Worm (Caenorhabditis elegans) whole organism, L1 larva: Measurements from ENCODE around the gene nra-1.

Source experiments
- ceh-82 ChIP-seq, 3 experiments: fragments of 150-350 bp in 1 of 3; sonication (generic microtip) in 2 of 3; optimal IDR thresholded peaks; 2 replicates each; lab custom pipeline; 2014 to 2017; ENCODE audit warnings: missing biosample characterization in 3 of 3, missing genetic modification characterization in 3 of 3
- egl-27 ChIP-seq, 2 experiments: fragments of 150-350 bp in 1 of 2; sonication (generic microtip); optimal IDR thresholded peaks; 3 replicates each; lab custom pipeline; 2017 to 2018; ENCODE audit warnings: missing biosample characterization in 2 of 2, missing genetic modification characterization in 2 of 2, missing genetic modification reagents in 2 of 2
- fos-1 ChIP-seq: fragments of 150-350 bp; optimal IDR thresholded peaks from 2 replicates; lab custom pipeline; 2014; ENCODE audit warnings: missing biosample characterization, missing genetic modification characterization
- jun-1 ChIP-seq: fragments of 150-350 bp; optimal IDR thresholded peaks from 2 replicates; lab custom pipeline; 2014; ENCODE audit warnings: missing biosample characterization, missing genetic modification reagents, missing genetic modification characterization
- lsy-2 ChIP-seq, 2 experiments: fragments of 150-350 bp; optimal IDR thresholded peaks; 2 replicates each; lab custom pipeline; 2014; ENCODE audit warnings: missing biosample characterization in 2 of 2, missing genetic modification characterization in 2 of 2
- mdl-1 ChIP-seq, 2 experiments: fragments of 150-350 bp; optimal IDR thresholded peaks; 2 replicates each; lab custom pipeline; 2014 to 2017; ENCODE audit warnings: missing biosample characterization in 2 of 2, missing genetic modification characterization in 2 of 2, inconsistent platforms in 1 of 2
- nhr-28 ChIP-seq: fragments of 150-350 bp; optimal IDR thresholded peaks from 2 replicates; lab custom pipeline; 2014; ENCODE audit warnings: missing biosample characterization, missing genetic modification characterization
- nhr-71 ChIP-seq: sonication (generic microtip); optimal IDR thresholded peaks from 2 replicates; lab custom pipeline; 2016; ENCODE audit warnings: mild to moderate bottlenecking, missing genetic modification characterization, moderate library complexity, missing compliant biosample characterization
- sox-4 ChIP-seq: sonication (generic microtip); optimal IDR thresholded peaks from 2 replicates; lab custom pipeline; 2016; ENCODE audit warnings: missing genetic modification characterization, missing compliant biosample characterization
- swsn-7 ChIP-seq: sonication (generic microtip); optimal IDR thresholded peaks from 2 replicates; lab custom pipeline; 2016; ENCODE audit warnings: missing genetic modification characterization, missing compliant biosample characterization
- unc-30 ChIP-seq: sonication (generic microtip); optimal IDR thresholded peaks from 2 replicates; lab custom pipeline; 2017; ENCODE audit warnings: missing biosample characterization, missing genetic modification characterization
- unc-98 ChIP-seq: fragments of 200-800 bp; sonication (Bioruptor generic); IDR thresholded peaks from 2 replicates; pipeline ENCODE4 v1.3.6; 2022; ENCODE audit warnings: missing genetic modification characterization, missing compliant biosample characterization

DNA sequence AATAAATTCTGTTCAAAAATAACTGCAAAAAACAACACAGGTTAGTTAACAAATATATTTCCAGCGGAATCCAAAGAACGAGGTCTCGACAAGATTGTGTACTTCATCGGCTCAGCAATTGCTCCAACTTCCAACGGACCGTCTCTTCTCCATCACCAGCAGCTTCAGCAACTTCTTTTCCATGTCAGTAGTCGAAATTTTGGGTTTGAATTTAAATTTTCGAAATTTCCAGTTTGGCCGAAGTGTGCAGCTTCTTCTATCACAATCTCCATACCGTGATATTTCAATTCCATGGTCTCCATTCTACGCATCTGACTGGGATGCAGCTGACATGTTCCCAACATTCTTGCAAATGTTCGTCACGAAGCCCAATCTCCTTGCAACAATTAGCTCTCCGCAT, 30.6 kb downstream of the nra-1 start:
- no peak for TF ChIP-seq sox-4
- TF ChIP-seq lsy-2 (tag; optimal IDR thresholded peaks at IDR 0.05; lab: Kevin White, UChicago), result no peak
- TF ChIP-seq mdl-1 (tag; optimal IDR thresholded peaks at IDR 0.05; lab: Kevin White, UChicago), result no peak
- TF ChIP-seq jun-1 (tag; lab: Kevin White, UChicago), result no peak
- TF ChIP-seq fos-1, result no peak
- TF ChIP-seq nhr-71 (tag; lab: Kevin White, UChicago), result no peak
- no peak for TF ChIP-seq ceh-82 (tag; optimal IDR thresholded peaks at IDR 0.05; lab: Kevin White, UChicago)
- TF ChIP-seq unc-30 (tag; lab: Kevin White, UChicago), result no peak
- no peak for TF ChIP-seq nhr-28 (tag; lab: Kevin White, UChicago)
- TF ChIP-seq unc-98 (GFP tag; lab: Robert Waterston, UW), result no peak
- TF ChIP-seq egl-27 (tag; optimal IDR thresholded peaks at IDR 0.05; lab: Kevin White, UChicago), result no peak
- no peak for TF ChIP-seq swsn-7 (tag; lab: Kevin White, UChicago)
